Fruit fly (Drosophila melanogaster) whole organism, embryonic: ENCODE results near the gene CG7546.

Experiments
- Atf3 ChIP-seq: fragments of 200-800 bp; sonication (Bioruptor generic); optimal IDR thresholded peaks from 3 replicates; lab custom pipeline; 2016; ENCODE audit warnings: missing biosample characterization, missing genetic modification characterization
- B-H2 ChIP-seq: fragments of 200-800 bp; sonication (Bioruptor generic); optimal IDR thresholded peaks from 2 replicates; lab custom pipeline; 2018; ENCODE audit warnings: missing biosample characterization, mild to moderate bottlenecking, missing genetic modification characterization
- Bteb2 ChIP-seq: fragments of 200-800 bp; sonication (Bioruptor generic); optimal IDR thresholded peaks from 2 replicates; lab custom pipeline; 2016; ENCODE audit warnings: missing biosample characterization, missing genetic modification characterization
- CG1024 ChIP-seq: fragments of 200-800 bp; sonication (Bioruptor generic); IDR thresholded peaks from 2 replicates; pipeline ENCODE4 v1.3.6; 2022; ENCODE audit warnings: missing biosample characterization, missing genetic modification characterization
- CG10979 ChIP-seq: fragments of 200-800 bp; sonication (Bioruptor generic); optimal IDR thresholded peaks from 2 replicates; lab custom pipeline; 2018; ENCODE audit warnings: missing biosample characterization, mild to moderate bottlenecking, missing genetic modification characterization, moderate library complexity
- CG11085 ChIP-seq: fragments of 200-800 bp; sonication (Bioruptor generic); IDR thresholded peaks from 2 replicates; pipeline ENCODE4 v1.3.6; 2022; ENCODE audit warnings: missing biosample characterization, missing genetic modification characterization
- CG11504 ChIP-seq: fragments of 200-800 bp; sonication (Bioruptor generic); optimal IDR thresholded peaks from 3 replicates; lab custom pipeline; 2019; ENCODE audit warnings: missing biosample characterization, mild to moderate bottlenecking, missing genetic modification characterization, moderate library complexity
- CG11695 ChIP-seq: fragments of 200-800 bp; sonication (Bioruptor generic); IDR thresholded peaks from 3 replicates; pipeline ENCODE4 v1.3.6; 2022; ENCODE audit warnings: missing biosample characterization, missing genetic modification characterization
- CG12104 ChIP-seq: fragments of 200-800 bp; sonication (Bioruptor generic); optimal IDR thresholded peaks from 3 replicates; lab custom pipeline; 2016; ENCODE audit warnings: missing biosample characterization, missing genetic modification characterization
- CG13624 ChIP-seq: fragments of 200-800 bp; sonication (Bioruptor generic); optimal IDR thresholded peaks from 2 replicates; lab custom pipeline; 2016; ENCODE audit warnings: missing biosample characterization, missing genetic modification characterization
- CG2889 ChIP-seq: fragments of 200-800 bp; sonication (Bioruptor generic); IDR thresholded peaks from 3 replicates; pipeline ENCODE4 v1.3.6; 2022; ENCODE audit warnings: missing biosample characterization, missing genetic modification characterization
- CG31224 ChIP-seq: fragments of 200-800 bp; sonication (Bioruptor generic); IDR thresholded peaks from 2 replicates; pipeline ENCODE4 v1.3.6; 2022; ENCODE audit warnings: missing biosample characterization, missing genetic modification characterization
- CG33557 ChIP-seq: fragments of 200-800 bp; sonication (Bioruptor generic); optimal IDR thresholded peaks from 2 replicates; lab custom pipeline; 2019; ENCODE audit warnings: missing biosample characterization, mild to moderate bottlenecking, missing genetic modification characterization, moderate library complexity
- CG3407 ChIP-seq: fragments of 200-800 bp; sonication (Bioruptor generic); optimal IDR thresholded peaks from 2 replicates; lab custom pipeline; 2018; ENCODE audit warnings: missing biosample characterization, mild to moderate bottlenecking, missing genetic modification characterization
- CG5245 ChIP-seq: fragments of 200-800 bp; sonication (Bioruptor generic); optimal IDR thresholded peaks from 3 replicates; lab custom pipeline; 2016; ENCODE audit warnings: missing biosample characterization, missing genetic modification characterization
- CG6765 ChIP-seq: fragments of 200-800 bp; sonication (Bioruptor generic); optimal IDR thresholded peaks from 3 replicates; lab custom pipeline; 2017; ENCODE audit warnings: missing biosample characterization, mild to moderate bottlenecking, missing genetic modification characterization
- CG7987 ChIP-seq: fragments of 200-800 bp; sonication (Bioruptor generic); optimal IDR thresholded peaks from 2 replicates; lab custom pipeline; 2018; ENCODE audit warnings: missing biosample characterization, mild to moderate bottlenecking, missing genetic modification characterization, moderate library complexity
- CG8089 ChIP-seq: fragments of 200-800 bp; sonication (Bioruptor generic); optimal IDR thresholded peaks from 3 replicates; lab custom pipeline; 2016; ENCODE audit warnings: missing biosample characterization, missing genetic modification characterization
- CG8944 ChIP-seq: fragments of 200-800 bp; sonication (Bioruptor generic); optimal IDR thresholded peaks from 3 replicates; lab custom pipeline; 2016; ENCODE audit warnings: missing biosample characterization, missing genetic modification characterization
- CG9817 ChIP-seq: fragments of 200-800 bp; sonication (Bioruptor generic); optimal IDR thresholded peaks from 2 replicates; lab custom pipeline; 2018; ENCODE audit warnings: missing biosample characterization, mild to moderate bottlenecking, missing genetic modification characterization, moderate library complexity
- CG9876 ChIP-seq: fragments of 200-800 bp; sonication (Bioruptor generic); optimal IDR thresholded peaks from 2 replicates; lab custom pipeline; 2016; ENCODE audit warnings: missing biosample characterization, missing genetic modification characterization
- Deaf1 ChIP-seq: fragments of 200-800 bp; optimal IDR thresholded peaks from 3 replicates; lab custom pipeline; 2019; ENCODE audit warnings: missing biosample characterization, mild to moderate bottlenecking, missing genetic modification characterization, moderate library complexity
- Doc2 ChIP-seq: fragments of 200-800 bp; sonication (Bioruptor generic); IDR thresholded peaks from 2 replicates; pipeline ENCODE4 v1.3.6; 2022; ENCODE audit warnings: missing biosample characterization, missing genetic modification characterization
- HLHmδ ChIP-seq: fragments of 200-800 bp; sonication (Bioruptor generic); optimal IDR thresholded peaks from 2 replicates; lab custom pipeline; 2018; ENCODE audit warnings: missing biosample characterization, mild to moderate bottlenecking, missing genetic modification characterization, moderate library complexity
- HmgZ ChIP-seq: fragments of 200-800 bp; sonication (Bioruptor generic); optimal IDR thresholded peaks from 2 replicates; lab custom pipeline; 2018; ENCODE audit warnings: missing biosample characterization, mild to moderate bottlenecking, missing genetic modification characterization
- Jarid2 ChIP-seq: fragments of 200-800 bp; sonication (Bioruptor generic); optimal IDR thresholded peaks from 3 replicates; lab custom pipeline; 2017; ENCODE audit warnings: mild to moderate bottlenecking, missing biosample characterization, missing genetic modification reagents, missing genetic modification characterization
- Kr ChIP-seq: fragments of 200-800 bp; sonication (Bioruptor generic); optimal IDR thresholded peaks from 2 replicates; lab custom pipeline; 2017; ENCODE audit warnings: missing biosample characterization, mild to moderate bottlenecking, missing genetic modification characterization
- Lim3 ChIP-seq: fragments of 200-800 bp; sonication (Bioruptor generic); IDR thresholded peaks from 2 replicates; pipeline ENCODE4 v1.3.6; 2022; ENCODE audit warnings: missing biosample characterization, missing genetic modification characterization
- Meics ChIP-seq: fragments of 200-800 bp; sonication (Bioruptor generic); optimal IDR thresholded peaks from 2 replicates; lab custom pipeline; 2017; ENCODE audit warnings: missing biosample characterization, mild to moderate bottlenecking, missing genetic modification characterization
- Mrtf ChIP-seq: fragments of 200-800 bp; sonication (Bioruptor generic); IDR thresholded peaks from 3 replicates; pipeline ENCODE4 v1.3.6; 2022; ENCODE audit warnings: missing biosample characterization, missing genetic modification characterization
- NC2α ChIP-seq: fragments of 200-800 bp; sonication (Bioruptor generic); optimal IDR thresholded peaks from 2 replicates; lab custom pipeline; 2016; ENCODE audit warnings: missing biosample characterization, missing genetic modification characterization
- Vsx1 ChIP-seq: fragments of 200-800 bp; sonication (Bioruptor generic); optimal IDR thresholded peaks from 2 replicates; lab custom pipeline; 2017; ENCODE audit warnings: missing biosample characterization, mild to moderate bottlenecking, missing genetic modification characterization, missing genetic modification reagents
- ato ChIP-seq: fragments of 200-800 bp; sonication (Bioruptor generic); IDR thresholded peaks from 2 replicates; pipeline ENCODE4 v1.3.6; 2022; ENCODE audit warnings: missing biosample characterization, missing genetic modification characterization; ENCODE audit not compliant: partially characterized antibody
- cato ChIP-seq: fragments of 200-800 bp; sonication (Bioruptor generic); optimal IDR thresholded peaks from 2 replicates; lab custom pipeline; 2016; ENCODE audit warnings: missing biosample characterization, missing genetic modification characterization, borderline replicate concordance
- ewg ChIP-seq: fragments of 200-800 bp; sonication (Bioruptor generic); optimal IDR thresholded peaks from 3 replicates; lab custom pipeline; 2017; ENCODE audit warnings: mild to moderate bottlenecking, missing biosample characterization, missing genetic modification reagents, missing genetic modification characterization
- exex ChIP-seq: fragments of 200-800 bp; sonication (Bioruptor generic); optimal IDR thresholded peaks from 4 replicates; lab custom pipeline; 2018; ENCODE audit warnings: missing biosample characterization, mild to moderate bottlenecking, missing genetic modification characterization, moderate library complexity
- fd102C ChIP-seq: fragments of 200-800 bp; sonication (Bioruptor generic); optimal IDR thresholded peaks from 2 replicates; lab custom pipeline; 2018; ENCODE audit warnings: missing biosample characterization, mild to moderate bottlenecking, missing genetic modification characterization, moderate library complexity
- ftz-f1 ChIP-seq: fragments of 200-800 bp; sonication (Bioruptor generic); optimal IDR thresholded peaks from 2 replicates; lab custom pipeline; 2016; ENCODE audit warnings: missing biosample characterization, missing genetic modification characterization
- gce ChIP-seq: fragments of 200-800 bp; sonication (Bioruptor generic); IDR thresholded peaks from 3 replicates; pipeline ENCODE4 v1.3.6; 2022; ENCODE audit warnings: missing biosample characterization, missing genetic modification characterization
- hkb ChIP-seq, 2 experiments: fragments of 200-800 bp in 1 of 2; fragments of >200 bp in 1 of 2; sonication (Bioruptor generic) in 1 of 2; IDR thresholded peaks in 1 of 2; optimal IDR thresholded peaks in 1 of 2; 2 replicates each; pipeline versions ENCODE4 v1.3.6 to Lab custom; 2017 to 2022; ENCODE audit warnings: missing biosample characterization in 1 of 2, missing genetic modification characterization in 1 of 2
- ind ChIP-seq: fragments of 200-800 bp; sonication (Bioruptor generic); optimal IDR thresholded peaks from 3 replicates; lab custom pipeline; 2016; ENCODE audit warnings: missing biosample characterization, missing genetic modification characterization
- jing ChIP-seq: fragments of 200-800 bp; sonication (Bioruptor generic); optimal IDR thresholded peaks from 2 replicates; lab custom pipeline; 2018; ENCODE audit warnings: missing biosample characterization, mild to moderate bottlenecking, missing genetic modification characterization
- ken ChIP-seq: fragments of 200-800 bp; sonication (Bioruptor generic); IDR thresholded peaks from 3 replicates; pipeline ENCODE4 v1.3.6; 2022; ENCODE audit warnings: missing biosample characterization, missing genetic modification characterization
- prd ChIP-seq, 3 experiments: fragments of >200 bp in 2 of 3; fragments of 200-800 bp in 1 of 3; sonication (Bioruptor generic) in 1 of 3; optimal IDR thresholded peaks in 2 of 3; IDR thresholded peaks in 1 of 3; 2 replicates in 2 of 3; 3 replicates in 1 of 3; pipeline versions ENCODE4 v1.3.6 to Lab custom; 2017 to 2022; ENCODE audit warnings: missing biosample characterization in 1 of 3, missing genetic modification characterization in 1 of 3
- scrt ChIP-seq: fragments of 200-800 bp; sonication (Bioruptor generic); optimal IDR thresholded peaks from 2 replicates; lab custom pipeline; 2018; ENCODE audit warnings: missing biosample characterization, mild to moderate bottlenecking, missing genetic modification characterization, moderate library complexity
- sens ChIP-seq: fragments of 200-800 bp; sonication (Bioruptor generic); peaks from one replicate; lab custom pipeline; 2016; ENCODE audit warnings: missing biosample characterization, missing genetic modification characterization
- trh ChIP-seq: fragments of 200-800 bp; sonication (Bioruptor generic); optimal IDR thresholded peaks from 2 replicates; lab custom pipeline; 2016; ENCODE audit warnings: missing biosample characterization, missing genetic modification characterization
- twi ChIP-seq: fragments of 200-800 bp; optimal IDR thresholded peaks from 2 replicates; lab custom pipeline; 2019; ENCODE audit warnings: missing biosample characterization, mild to moderate bottlenecking, missing genetic modification characterization, moderate library complexity

CG7546 gene

dm6 chr3L:7510414-7511384, at the start of gene CG7546 (continued):
- no peak for TF ChIP-seq fd102C (GFP tag; lab: Kevin White, UChicago)
- peak; percentile 56 for TF ChIP-seq ind (GFP tag; lab: Kevin White, UChicago)
- TF ChIP-seq CG11504 (tag; lab: Kevin White, UChicago): peak; percentile 59
- no peak for TF ChIP-seq Bteb2
- TF ChIP-seq trh (GFP tag; lab: Kevin White, UChicago): no peak
- no peak for TF ChIP-seq Atf3
- TF ChIP-seq jing (GFP tag; lab: Kevin White, UChicago): no peak
- no peak for TF ChIP-seq CG31224 (GFP tag; lab: Robert Waterston, UW)
- no peak for TF ChIP-seq CG2889 (GFP tag; lab: Robert Waterston, UW)
- no peak for TF ChIP-seq scrt (GFP tag; lab: Kevin White, UChicago)
- TF ChIP-seq twi (tag; lab: Kevin White, UChicago): peak; percentile 29
- no peak for TF ChIP-seq cato (GFP tag; lab: Kevin White, UChicago)
- peak; percentile 51 for TF ChIP-seq CG9817 (tag; lab: Kevin White, UChicago)
- TF ChIP-seq Kr (GFP tag; lab: Kevin White, UChicago): peak; percentile 54
- TF ChIP-seq sens (GFP tag; lab: Kevin White, UChicago): peak; percentile 34
- no peak for TF ChIP-seq CG11085
- no peak for TF ChIP-seq HLHmδ (GFP tag; lab: Kevin White, UChicago)
- TF ChIP-seq CG11695 (GFP tag; lab: Robert Waterston, UW): no peak
- TF ChIP-seq ftz-f1 (GFP tag; lab: Kevin White, UChicago): no peak
- no peak for TF ChIP-seq CG1024 (GFP tag; lab: Robert Waterston, UW)
- TF ChIP-seq Lim3 (GFP tag; lab: Robert Waterston, UW): no peak
- TF ChIP-seq ken (GFP tag; lab: Robert Waterston, UW): 0 out of 3 replicates have a peak, but pooled peaks have one; percentile 15
- no peak for TF ChIP-seq HmgZ (tag; lab: Kevin White, UChicago)
- no peak for TF ChIP-seq CG9876 (GFP tag; lab: Kevin White, UChicago)
- TF ChIP-seq Jarid2: no peak
- no peak for TF ChIP-seq Vsx1 (GFP tag; lab: Kevin White, UChicago)
- TF ChIP-seq B-H2 (GFP tag; lab: Kevin White, UChicago): no peak
- TF ChIP-seq ewg (GFP tag; lab: Kevin White, UChicago): peak; percentile 26
- TF ChIP-seq ato (GFP tag; lab: Robert Waterston, UW): no peak
- no peak for TF ChIP-seq hkb (optimal IDR thresholded peaks at IDR 0.05; lab: Kevin White, UChicago)
- TF ChIP-seq hkb (GFP tag; IDR thresholded peaks at IDR 0.05; lab: Robert Waterston, UW): no peak
- no peak for TF ChIP-seq CG6765 (GFP tag; lab: Kevin White, UChicago)
- TF ChIP-seq gce (GFP tag; lab: Robert Waterston, UW): no peak
- no peak for TF ChIP-seq CG7987 (GFP tag; lab: Kevin White, UChicago)
- no peak for TF ChIP-seq CG5245 (GFP tag; lab: Kevin White, UChicago)
- TF ChIP-seq Deaf1 (tag; lab: Kevin White, UChicago): peak; percentile 29
- TF ChIP-seq CG12104 (GFP tag; lab: Kevin White, UChicago): peak; percentile 50
- TF ChIP-seq CG8089: no peak
- no peak for TF ChIP-seq CG3407 (GFP tag; lab: Kevin White, UChicago)
- TF ChIP-seq CG13624 (GFP tag; lab: Kevin White, UChicago): no peak
- no peak for TF ChIP-seq prd (optimal IDR thresholded peaks at IDR 0.05; lab: Kevin White, UChicago)
- peak; percentile 52; the same call in 2 of the 3 replicates for TF ChIP-seq prd (GFP tag; IDR thresholded peaks at IDR 0.05; lab: Robert Waterston, UW)
- TF ChIP-seq exex (tag; lab: Kevin White, UChicago): no peak
- no peak for TF ChIP-seq CG8944
- no peak for TF ChIP-seq Mrtf
- peak; percentile 49 for TF ChIP-seq Meics (GFP tag; lab: Kevin White, UChicago)
- TF ChIP-seq Doc2 (GFP tag; lab: Robert Waterston, UW): no peak
- no peak for TF ChIP-seq NC2α (GFP tag; lab: Kevin White, UChicago)
- no peak for TF ChIP-seq CG10979 (tag; lab: Kevin White, UChicago)
- peak; percentile 19 for TF ChIP-seq CG33557 (GFP tag; lab: Kevin White, UChicago)
